Worm (Caenorhabditis elegans): ENCODE measurements around the gene sre-18.

DNA sequence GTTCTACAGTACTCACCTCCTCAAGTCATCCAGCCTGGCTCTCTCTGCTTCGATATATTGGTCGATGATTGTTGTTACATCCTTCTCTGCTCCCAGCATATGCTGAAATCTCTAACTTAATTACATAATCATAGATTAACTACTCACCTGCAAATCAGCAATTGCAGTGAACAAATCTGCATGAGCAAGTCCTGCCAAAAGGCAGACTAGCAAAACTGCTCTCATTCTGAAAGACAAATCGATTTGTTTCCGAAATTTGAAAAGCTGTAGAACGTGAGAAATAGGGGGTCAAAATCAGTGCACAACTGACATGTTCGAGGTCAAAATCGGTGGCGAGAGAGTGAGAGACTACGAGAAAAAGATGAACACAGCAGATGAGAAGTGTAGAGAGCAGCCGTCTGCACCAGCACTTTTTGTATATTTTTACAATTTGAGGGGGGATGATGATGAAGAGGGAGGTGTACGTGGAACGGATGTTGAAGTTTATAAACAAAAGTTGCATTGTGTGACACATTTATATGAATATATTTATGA, 13.8 kb downstream of the sre-18 start, which contains the start of gene phy-2:
- no peak for TF ChIP-seq ref-1 (GFP tag; conservative IDR thresholded peaks at IDR 0.05)
- TF ChIP-seq flt-1 (GFP tag; IDR thresholded peaks at IDR 0.05): no peak
- TF ChIP-seq tab-1 (GFP tag; IDR thresholded peaks at IDR 0.05): no peak
- no peak for TF ChIP-seq ztf-23 (GFP tag; IDR thresholded peaks at IDR 0.05)
- no peak for TF ChIP-seq ztf-29 (GFP tag; IDR thresholded peaks at IDR 0.05)
